Fruit fly (Drosophila melanogaster) whole organism, larva: ENCODE data around the gene CG43049.

ENCODE experiments used
- noc ChIP-seq: fragments of 200-800 bp; sonication (Bioruptor generic); optimal IDR thresholded peaks from 3 replicates; lab custom pipeline; 2019; ENCODE audit warnings: missing biosample characterization, mild to moderate bottlenecking, missing genetic modification characterization, moderate library complexity

The CG43049 gene

dm6 chr3L:18924790-18925189 lies at the start of gene CG43049:
Gene CG43049, plus strand, starts transcription at chr3L:18925090.
- TF ChIP-seq noc (tag; lab: Kevin White, UChicago): no peak

- no peak for TF ChIP-seq noc (tag; lab: Kevin White, UChicago)
Observed at dm6 chr3L:18881613-18882012, 43.3 kb upstream of the CG43049 start.

DNA sequence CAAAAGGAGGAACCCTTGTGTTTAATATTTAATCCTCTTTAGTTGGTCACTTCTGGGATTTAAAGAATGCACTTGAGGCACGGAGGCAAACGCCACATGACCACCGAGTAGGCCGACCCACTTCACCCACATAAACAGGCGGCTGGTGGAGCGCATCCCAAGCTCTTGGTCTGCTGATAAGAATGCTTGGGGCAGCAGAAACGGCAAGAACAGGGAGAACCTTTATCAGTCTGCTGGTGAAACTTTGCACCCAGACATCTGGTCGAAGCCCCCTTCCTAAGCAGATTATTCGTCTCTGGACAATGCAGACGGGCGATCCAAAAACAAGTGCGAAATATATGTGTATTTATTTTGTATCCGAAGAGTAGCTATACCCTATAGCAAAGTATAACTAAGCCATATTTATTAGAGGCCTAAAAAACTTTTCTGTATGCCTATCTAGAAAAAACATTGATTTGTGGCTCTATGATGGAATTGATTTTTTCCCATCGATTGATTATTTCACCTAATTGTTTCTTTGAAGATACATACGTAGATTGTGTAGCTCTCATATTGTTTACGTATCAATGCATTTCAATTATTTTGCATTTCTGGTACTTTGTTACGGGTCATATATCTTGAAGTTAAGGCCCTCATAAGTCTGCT lies 35.5 kb upstream of the CG43049 start:
- no peak for TF ChIP-seq noc (tag; lab: Kevin White, UChicago)

DNA sequence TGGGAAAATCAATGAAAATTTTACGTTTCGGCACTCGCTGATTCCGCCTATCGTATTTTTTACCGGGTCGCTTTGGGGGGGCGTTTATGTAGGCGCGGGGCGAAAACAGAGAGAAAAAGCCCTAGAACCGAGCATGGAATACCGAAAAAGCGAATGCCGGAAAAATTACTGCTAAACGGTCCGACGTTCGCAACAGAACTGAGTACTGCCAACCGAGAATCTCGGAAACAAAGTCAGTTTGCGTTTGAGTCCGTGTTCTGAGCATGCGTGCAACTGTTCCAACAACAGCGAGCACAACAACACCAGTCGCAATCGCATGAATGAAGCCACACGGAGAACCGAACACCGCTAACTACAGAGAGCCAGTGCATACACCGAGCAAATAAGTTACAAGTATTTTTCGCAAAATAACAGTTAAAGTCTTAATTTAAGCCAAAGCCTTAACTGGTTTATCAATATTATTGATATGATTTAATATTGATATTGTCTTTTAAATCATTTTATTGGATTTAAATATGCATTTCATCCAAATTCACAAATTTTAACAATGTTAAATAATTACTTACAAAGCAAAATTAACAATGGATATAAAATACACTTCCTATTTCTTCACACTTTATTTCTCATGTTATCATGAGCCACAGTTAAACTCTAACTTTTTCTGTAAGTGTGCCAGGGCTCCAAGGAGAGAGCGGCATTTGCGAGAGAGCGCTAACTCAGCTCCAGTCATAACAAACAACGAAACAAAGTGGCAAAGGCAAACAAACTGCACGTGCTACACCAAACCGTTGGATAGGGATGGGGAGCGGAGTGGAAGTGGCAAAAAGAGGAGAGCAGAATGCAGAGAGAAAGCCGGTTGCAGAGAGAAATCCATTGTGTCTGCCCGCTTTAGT lies 34.4 kb upstream of the CG43049 start, which contains the start of gene CG3961:
TSS of gene CG3961 (minus strand) at position 201 of the 893 bp plus-strand sequence.
- TF ChIP-seq noc (tag; lab: Kevin White, UChicago): peak; percentile 78

dm6 chr3L:18891986-18892385 lies 32.9 kb upstream of the CG43049 start, which contains the start of gene NijB:
Gene NijB, plus strand, starts transcription at chr3L:18892383.
- no peak for TF ChIP-seq noc (tag; lab: Kevin White, UChicago)

DNA sequence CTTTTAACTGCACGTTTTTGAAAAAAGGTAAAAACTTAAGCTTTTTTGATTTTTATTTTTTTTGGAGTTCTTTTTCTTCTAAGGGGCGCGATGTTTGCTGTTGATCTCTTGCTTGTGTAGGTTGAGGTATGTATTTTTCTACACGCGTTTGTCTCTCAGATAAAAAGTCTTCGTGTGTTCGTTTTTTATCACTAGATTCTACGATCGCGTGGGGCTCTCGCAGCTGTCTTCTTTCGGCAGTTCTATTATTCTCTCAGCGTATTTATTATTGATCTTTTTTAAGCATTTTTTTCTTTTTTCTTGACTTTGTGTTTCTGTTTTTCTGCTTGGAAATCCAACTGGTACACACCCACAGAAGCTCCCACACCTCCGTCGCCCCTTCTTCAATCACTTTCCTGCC lies 29.8 kb upstream of the CG43049 start:
- TF ChIP-seq noc (tag; lab: Kevin White, UChicago): peak; percentile 24

DNA sequence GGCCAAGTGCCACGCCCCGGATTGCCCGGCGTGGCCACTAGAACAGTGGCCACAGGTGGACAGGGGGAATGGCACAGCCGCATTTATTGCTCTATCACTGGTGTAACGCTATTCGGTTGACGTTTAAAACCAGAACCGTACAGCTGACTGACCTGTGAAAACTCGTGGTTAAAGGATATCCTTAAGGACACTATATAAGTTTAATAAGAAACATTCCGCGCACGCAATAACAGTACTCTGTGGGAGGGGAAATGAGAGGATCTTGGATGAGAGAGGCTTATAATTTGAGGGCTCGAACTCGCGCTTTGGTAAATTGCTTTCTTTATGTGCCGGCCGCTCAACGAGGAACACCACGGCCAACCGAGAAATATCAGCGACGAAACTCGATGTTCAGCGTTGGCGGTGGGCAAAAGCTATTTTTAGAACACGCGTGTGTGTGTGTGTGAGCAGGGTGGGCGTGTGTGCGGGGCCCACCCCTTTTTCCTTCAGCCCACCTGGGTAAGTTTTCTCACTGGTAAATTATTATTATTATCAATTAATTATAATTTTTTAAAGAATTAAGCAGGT lies 28.5 kb upstream of the CG43049 start:
- TF ChIP-seq noc (tag; lab: Kevin White, UChicago): no peak

DNA sequence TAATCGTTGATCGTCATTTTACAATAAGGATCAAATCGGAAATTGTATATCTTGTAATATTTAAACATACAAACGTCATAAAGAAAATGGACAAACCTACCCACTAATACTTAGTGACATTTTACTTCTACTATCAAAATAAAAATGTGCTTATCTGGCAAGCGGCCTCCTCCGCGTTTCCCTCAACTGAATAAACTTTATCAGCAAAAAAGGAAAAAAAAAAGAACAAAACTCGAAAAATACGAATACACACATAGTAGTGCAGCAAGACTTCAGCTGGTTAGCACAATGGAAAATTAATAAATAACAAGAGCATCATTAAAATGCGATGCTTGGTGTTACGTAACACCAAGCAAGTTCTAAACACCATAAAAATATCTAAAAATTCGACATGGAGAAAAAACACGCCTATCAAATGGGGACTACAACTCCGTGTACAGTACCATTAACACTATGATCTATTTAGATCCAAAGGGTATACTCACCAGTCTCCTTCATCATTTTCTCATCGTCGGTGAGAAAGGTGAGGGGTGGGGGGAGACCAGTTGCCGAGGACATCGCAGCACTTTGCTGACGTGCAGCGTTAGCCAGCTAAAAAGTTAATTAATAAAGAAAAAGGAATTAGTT lies 27.3 kb upstream of the CG43049 start:
- TF ChIP-seq noc (tag; lab: Kevin White, UChicago): no peak

- TF ChIP-seq noc (tag; lab: Kevin White, UChicago): peak; percentile 51
Observed at dm6 chr3L:18898086-18898470, 26.8 kb upstream of the CG43049 start, which contains the start of gene CG3902. Gene CG3902, minus strand, starts transcription at chr3L:18898293.

DNA sequence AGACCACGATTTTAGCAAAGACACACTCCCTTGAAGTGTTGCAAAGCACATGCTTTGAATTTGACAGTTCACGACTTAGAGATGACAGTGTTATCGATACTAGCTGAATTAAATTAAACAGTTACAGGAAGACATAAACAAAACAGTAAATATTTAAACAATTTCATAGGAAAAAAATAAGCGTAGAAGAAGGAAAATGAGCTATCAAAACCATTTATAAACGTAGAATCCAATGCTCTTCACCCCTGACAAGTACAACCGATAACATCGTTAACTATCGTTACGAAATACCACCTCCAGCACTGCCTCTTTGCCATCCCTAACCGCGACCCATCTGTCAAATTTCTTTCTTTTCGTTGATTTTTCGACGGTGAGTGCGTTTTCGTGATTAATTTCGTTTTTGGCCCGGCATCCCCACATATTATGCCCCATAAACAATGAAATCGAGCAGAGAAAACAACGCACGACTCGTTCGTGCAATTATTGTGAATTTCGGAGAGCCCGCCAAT lies 26.1 kb upstream of the CG43049 start, which contains the start of gene RpL26:
TSS of gene RpL26 (plus strand) at position 106 of the 509 bp plus-strand sequence.
- peak; percentile 68 for TF ChIP-seq noc (tag; lab: Kevin White, UChicago)

DNA sequence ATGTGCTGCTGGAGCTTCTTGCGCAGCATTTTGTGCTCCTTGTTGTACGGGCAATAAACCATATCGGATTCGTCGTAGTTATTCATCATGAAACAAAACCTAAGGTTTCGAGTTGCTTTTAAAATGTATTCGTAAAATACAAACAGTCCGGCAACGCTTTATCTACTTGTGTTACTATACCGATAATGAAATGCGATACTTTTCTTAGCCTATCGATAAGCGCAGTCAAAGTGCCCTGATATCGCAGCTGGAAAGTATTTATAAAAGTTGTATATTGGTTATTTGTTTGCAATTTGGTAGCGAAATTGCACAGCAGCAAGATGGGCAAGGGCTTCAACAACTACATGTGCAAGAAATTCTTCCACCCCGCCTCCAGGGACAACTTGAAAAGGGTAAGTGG lies 23.5 kb upstream of the CG43049 start, which contains the start of the genes arx and CG6843:
TSS of gene arx (minus strand) at position 144 of the 400 bp plus-strand sequence.
TSS of gene CG6843 (plus strand) at position 184 of the 400 bp plus-strand sequence.
- no peak for TF ChIP-seq noc (tag; lab: Kevin White, UChicago)

DNA sequence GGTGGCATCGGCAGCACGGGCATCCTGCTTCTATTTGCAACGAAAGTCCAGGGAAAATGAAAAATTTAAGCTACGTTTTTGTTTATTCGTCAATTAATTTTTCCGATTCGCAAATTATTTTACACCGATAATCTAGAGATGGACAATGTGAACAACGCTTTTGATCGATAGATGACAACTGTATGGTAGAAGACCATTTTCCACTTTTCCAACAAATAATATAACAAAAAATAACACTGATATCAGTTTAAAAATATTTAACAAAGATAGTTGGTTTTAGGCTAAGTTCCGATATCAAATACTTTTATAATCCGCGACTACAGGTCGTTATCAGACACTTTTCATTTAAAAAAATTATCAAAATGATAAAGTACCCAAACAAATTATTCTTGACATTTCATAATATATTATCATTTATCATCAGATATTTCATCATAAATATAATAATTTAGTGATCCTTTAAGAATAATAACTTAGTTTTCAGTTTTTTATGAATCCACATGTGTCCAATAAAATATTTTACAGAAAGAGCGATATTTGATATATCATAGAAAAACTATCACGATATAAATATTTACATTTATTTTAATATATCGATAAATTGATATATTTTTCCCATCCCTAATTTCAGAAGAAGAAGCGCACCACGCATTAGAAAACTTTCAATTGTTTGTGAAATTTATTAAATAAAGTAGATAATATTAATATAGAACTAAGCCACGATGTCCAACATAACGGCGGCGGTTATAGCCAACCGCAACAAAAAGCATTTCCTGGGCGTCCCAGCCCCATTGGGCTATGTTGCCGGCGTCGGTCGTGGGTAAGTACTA lies 19.9 kb upstream of the CG43049 start, which contains the start of the genes CSN1b and Prp6:
TSS of gene CSN1b (minus strand) at position 159 of the 830 bp plus-strand sequence.
TSS of gene Prp6 (plus strand) at position 601 of the 830 bp plus-strand sequence.
- TF ChIP-seq noc (tag; lab: Kevin White, UChicago): no peak

DNA sequence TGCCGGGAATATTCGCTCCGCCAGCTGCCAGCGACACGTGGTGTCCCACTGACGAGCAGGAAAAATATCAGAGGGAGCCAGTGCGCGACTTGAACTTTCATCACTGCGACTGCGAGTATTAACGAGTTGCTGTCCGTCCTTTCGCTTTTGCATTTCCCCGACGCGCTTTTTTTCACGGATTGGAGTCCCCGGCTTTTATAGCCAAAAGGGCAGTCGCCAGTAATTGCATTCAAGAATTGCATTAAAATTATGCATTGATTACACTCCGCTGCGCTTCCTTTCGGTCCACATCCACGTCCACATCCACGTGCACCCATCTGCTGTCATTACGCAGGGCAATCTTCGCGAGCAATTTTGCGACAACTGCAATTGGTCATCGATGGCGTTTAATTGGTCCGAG lies 13.8 kb upstream of the CG43049 start, which contains the start of gene Ir75d:
TSS of gene Ir75d (minus strand) at position 101 of the 400 bp plus-strand sequence.
- no peak for TF ChIP-seq noc (tag; lab: Kevin White, UChicago)
